Worm (Caenorhabditis elegans) whole organism, L1 larva: ENCODE data around the gene srv-24.

ENCODE experiments used
- F16B12.6 ChIP-seq: fragments of 150-350 bp; optimal IDR thresholded peaks from 2 replicates; lab custom pipeline; 2014; ENCODE audit warnings: missing biosample characterization, missing genetic modification characterization
- hpl-2 ChIP-seq: fragments of 150-350 bp; optimal IDR thresholded peaks from 2 replicates; lab custom pipeline; 2014; ENCODE audit warnings: missing biosample characterization, missing genetic modification reagents, missing genetic modification characterization
- nhr-237 ChIP-seq: fragments of 150-350 bp; optimal IDR thresholded peaks from 2 replicates; lab custom pipeline; 2014; ENCODE audit warnings: missing biosample characterization, missing genetic modification characterization
- rnt-1 ChIP-seq: sonication (generic microtip); optimal IDR thresholded peaks from 2 replicates; lab custom pipeline; 2016; ENCODE audit warnings: mild to moderate bottlenecking, missing genetic modification characterization, moderate library complexity, missing compliant biosample characterization
- snpc-4 ChIP-seq: fragments of 150-350 bp; optimal IDR thresholded peaks from 2 replicates; lab custom pipeline; 2014; ENCODE audit warnings: missing biosample characterization, missing genetic modification characterization
- sup-37 ChIP-seq: fragments of 200-800 bp; sonication (Bioruptor generic); optimal IDR thresholded peaks from 2 replicates; lab custom pipeline; 2018; ENCODE audit warnings: mild to moderate bottlenecking, missing genetic modification characterization, missing compliant biosample characterization
- tbx-2 ChIP-seq: sonication (generic microtip); optimal IDR thresholded peaks from 2 replicates; lab custom pipeline; 2016; ENCODE audit warnings: missing genetic modification characterization, missing compliant biosample characterization

The srv-24 gene

ce11 chrIV:6239993-6240392 is 50.6 kb downstream of the srv-24 start, which contains the start of gene F58F9.9:
F58F9.9 (plus strand) TSS chrIV:6240293.
- TF ChIP-seq rnt-1 (no peak), snpc-4 (tag; lab: Kevin White, UChicago) (no peak), F16B12.6 (tag; lab: Kevin White, UChicago) (no peak), tbx-2 (tag; lab: Kevin White, UChicago) (no peak), nhr-237 (tag; lab: Kevin White, UChicago) (no peak), sup-37 (GFP tag; lab: Kevin White, UChicago) (no peak), hpl-2 (no peak)
